Worm (Caenorhabditis elegans): ENCODE results near the gene F37C4.6.

The F37C4.6 gene

ce11 chrIV:3876955-3877354 lies 1.2 kb downstream of the F37C4.6 start:
- TF ChIP-seq dmd-4 (tag; optimal IDR thresholded peaks at IDR 0.05) (no peak), unc-55 (GFP tag; optimal IDR thresholded peaks at IDR 0.05) (no peak), ZK546.5 (tag; optimal IDR thresholded peaks at IDR 0.05) (no peak), unc-62 (GFP tag; optimal IDR thresholded peaks at IDR 0.05) (no peak), lin-11 (tag; optimal IDR thresholded peaks at IDR 0.05) (no peak), peb-1 (tag; optimal IDR thresholded peaks at IDR 0.05) (no peak), lin-13 (GFP tag; optimal IDR thresholded peaks at IDR 0.05) (no peak), snpc-4 (tag; optimal IDR thresholded peaks at IDR 0.05) (no peak), ztf-1 (GFP tag; conservative IDR thresholded peaks at IDR 0.05) (no peak), nhr-21 (tag; optimal IDR thresholded peaks at IDR 0.05) (no peak), sma-9 (GFP tag; optimal IDR thresholded peaks at IDR 0.05) (no peak), sma-9 (tag; optimal IDR thresholded peaks at IDR 0.05) (no peak), nhr-25 (tag; optimal IDR thresholded peaks at IDR 0.05) (no peak), mdl-1 (tag; optimal IDR thresholded peaks at IDR 0.05) (no peak), ama-1 (optimal IDR thresholded peaks at IDR 0.05) (no peak), Y55F3AM.14 (GFP tag; optimal IDR thresholded peaks at IDR 0.05) (no peak)

ce11 chrIV:3875260-3875659 lies 2.9 kb downstream of the F37C4.6 start:
- no peak for TF ChIP-seq blmp-1 (tag; optimal IDR thresholded peaks at IDR 0.05; ENCODE audit: insufficient read depth)
- peak; percentile 59 for TF ChIP-seq C34F6.9 (tag; optimal IDR thresholded peaks at IDR 0.05)
- TF ChIP-seq unc-55 (GFP tag; optimal IDR thresholded peaks at IDR 0.05), result peak; percentile 75
- TF ChIP-seq elt-1 (tag; optimal IDR thresholded peaks at IDR 0.05), result no peak
- peak; percentile 31 for TF ChIP-seq crh-2 (tag; optimal IDR thresholded peaks at IDR 0.05)
- no peak for TF ChIP-seq nhr-25 (tag; optimal IDR thresholded peaks at IDR 0.05)
- peak; percentile 45 for TF ChIP-seq sem-4 (tag; optimal IDR thresholded peaks at IDR 0.05)
- TF ChIP-seq aly-2 (tag; optimal IDR thresholded peaks at IDR 0.05), result no peak
- peak; percentile 21 for TF ChIP-seq egl-27 (tag; optimal IDR thresholded peaks at IDR 0.05)
- TF ChIP-seq nhr-129 (tag; optimal IDR thresholded peaks at IDR 0.05), result peak; percentile 47
- peak; percentile 85 for TF ChIP-seq mab-5 (tag; optimal IDR thresholded peaks at IDR 0.05)
- TF ChIP-seq F13H6.1 (tag; optimal IDR thresholded peaks at IDR 0.05), result peak; percentile 33
- peak; percentile 82 for TF ChIP-seq fos-1 (tag; optimal IDR thresholded peaks at IDR 0.05)
- no peak for TF ChIP-seq lin-13 (GFP tag; optimal IDR thresholded peaks at IDR 0.05)
- no peak for TF ChIP-seq gmeb-1 (tag; optimal IDR thresholded peaks at IDR 0.05)
- TF ChIP-seq sma-3 (GFP tag; optimal IDR thresholded peaks at IDR 0.05), result peak; percentile 42
- TF ChIP-seq lin-11 (tag; optimal IDR thresholded peaks at IDR 0.05), result no peak
- peak; percentile 41 for TF ChIP-seq Y55F3AM.14 (GFP tag; optimal IDR thresholded peaks at IDR 0.05)
- peak; percentile 73 for TF ChIP-seq sma-9 (GFP tag; optimal IDR thresholded peaks at IDR 0.05)
- no peak for TF ChIP-seq sma-9 (tag; optimal IDR thresholded peaks at IDR 0.05)

ce11 chrIV:3874417-3874816 lies 3.7 kb downstream of the F37C4.6 start:
- TF ChIP-seq nhr-23 (tag; optimal IDR thresholded peaks at IDR 0.05), result no peak
- TF ChIP-seq ztf-4 (tag; optimal IDR thresholded peaks at IDR 0.05), result no peak
- no peak for TF ChIP-seq blmp-1 (tag; optimal IDR thresholded peaks at IDR 0.05; ENCODE audit: insufficient read depth)
- no peak for TF ChIP-seq nhr-237 (tag; optimal IDR thresholded peaks at IDR 0.05)
- no peak for TF ChIP-seq sma-3 (GFP tag; optimal IDR thresholded peaks at IDR 0.05)
- no peak for TF ChIP-seq lin-13 (GFP tag; optimal IDR thresholded peaks at IDR 0.05)
- no peak for TF ChIP-seq nhr-21 (tag; optimal IDR thresholded peaks at IDR 0.05)
- peak; percentile 10 for TF ChIP-seq F13H6.1 (tag; optimal IDR thresholded peaks at IDR 0.05)
- no peak for TF ChIP-seq aly-2 (tag; optimal IDR thresholded peaks at IDR 0.05)
- TF ChIP-seq skn-1 (tag; optimal IDR thresholded peaks at IDR 0.05), result no peak
- no peak for TF ChIP-seq sem-4 (tag; optimal IDR thresholded peaks at IDR 0.05)
- no peak for TF ChIP-seq peb-1 (tag; optimal IDR thresholded peaks at IDR 0.05)
- no peak for TF ChIP-seq lin-39 (tag; optimal IDR thresholded peaks at IDR 0.05)
- no peak for TF ChIP-seq gmeb-1 (tag; optimal IDR thresholded peaks at IDR 0.05)
- TF ChIP-seq nhr-25 (tag; optimal IDR thresholded peaks at IDR 0.05), result peak; percentile 19
- TF ChIP-seq nhr-12 (tag; optimal IDR thresholded peaks at IDR 0.05), result no peak
- no peak for TF ChIP-seq ZK546.5 (tag; optimal IDR thresholded peaks at IDR 0.05)
- no peak for TF ChIP-seq elt-1 (tag; optimal IDR thresholded peaks at IDR 0.05)
- peak; percentile 30 for TF ChIP-seq nhr-10 (tag; optimal IDR thresholded peaks at IDR 0.05)
- peak; percentile 45 for TF ChIP-seq nhr-129 (tag; optimal IDR thresholded peaks at IDR 0.05)
- peak; percentile 95 for TF ChIP-seq ama-1 (optimal IDR thresholded peaks at IDR 0.05)
- no peak for TF ChIP-seq ztf-1 (GFP tag; conservative IDR thresholded peaks at IDR 0.05)
- TF ChIP-seq elt-3 (tag; optimal IDR thresholded peaks at IDR 0.05), result no peak
- peak; percentile 26 for TF ChIP-seq sma-9 (GFP tag; optimal IDR thresholded peaks at IDR 0.05)
- no peak for TF ChIP-seq sma-9 (tag; optimal IDR thresholded peaks at IDR 0.05)
- TF ChIP-seq C34F6.9 (tag; optimal IDR thresholded peaks at IDR 0.05), result peak; percentile 41
- no peak for TF ChIP-seq mbf-1 (tag; optimal IDR thresholded peaks at IDR 0.05)
- no peak for TF ChIP-seq egl-27 (tag; optimal IDR thresholded peaks at IDR 0.05)
- no peak for TF ChIP-seq unc-62 (GFP tag; optimal IDR thresholded peaks at IDR 0.05)
- TF ChIP-seq ceh-16 (tag; optimal IDR thresholded peaks at IDR 0.05), result no peak
- peak; percentile 65 for TF ChIP-seq fos-1 (tag; optimal IDR thresholded peaks at IDR 0.05)
- TF ChIP-seq unc-55 (GFP tag; optimal IDR thresholded peaks at IDR 0.05), result peak; percentile 28
- TF ChIP-seq ceh-82 (tag; optimal IDR thresholded peaks at IDR 0.05), result no peak
- TF ChIP-seq dmd-4 (tag; optimal IDR thresholded peaks at IDR 0.05), result no peak
- no peak for TF ChIP-seq R02D3.7 (tag; optimal IDR thresholded peaks at IDR 0.05)
- TF ChIP-seq mab-5 (tag; optimal IDR thresholded peaks at IDR 0.05), result no peak
- TF ChIP-seq crh-2 (tag; optimal IDR thresholded peaks at IDR 0.05), result peak; percentile 40
- no peak for TF ChIP-seq unc-39 (tag; optimal IDR thresholded peaks at IDR 0.05)
- no peak for TF ChIP-seq mdl-1 (tag; optimal IDR thresholded peaks at IDR 0.05)
- no peak for TF ChIP-seq zag-1 (tag; optimal IDR thresholded peaks at IDR 0.05)
- no peak for TF ChIP-seq nhr-11 (tag; optimal IDR thresholded peaks at IDR 0.05)
- no peak for TF ChIP-seq lin-11 (tag; optimal IDR thresholded peaks at IDR 0.05)
- no peak for TF ChIP-seq alr-1 (tag; optimal IDR thresholded peaks at IDR 0.05)
- TF ChIP-seq lsy-2 (tag; optimal IDR thresholded peaks at IDR 0.05), result peak in 1 of 2 experiments; percentile 51

Measured in whole organism, L2 larva.